Fruit fly (Drosophila melanogaster) whole organism, adult: ENCODE measurements around the gene CG34310.

Experiments used
- CG11617 ChIP-seq: fragments of 200-800 bp; sonication (Bioruptor generic); optimal IDR thresholded peaks from 2 replicates; lab custom pipeline; 2017; ENCODE audit warnings: mild to moderate bottlenecking, missing biosample characterization, missing genetic modification reagents, missing genetic modification characterization
- CG12768 ChIP-seq: fragments of 200-800 bp; sonication (Bioruptor generic); optimal IDR thresholded peaks from 2 replicates; lab custom pipeline; 2017; ENCODE audit warnings: missing biosample characterization, missing genetic modification characterization, mild to moderate bottlenecking, moderate library complexity, missing genetic modification reagents
- CG14711 ChIP-seq: fragments of 200-800 bp; sonication (Bioruptor generic); optimal IDR thresholded peaks from 2 replicates; lab custom pipeline; 2018; ENCODE audit warnings: missing biosample characterization, mild to moderate bottlenecking, missing genetic modification characterization, moderate library complexity
- CG1620 ChIP-seq: fragments of 200-800 bp; sonication (Bioruptor generic); optimal IDR thresholded peaks from 2 replicates; lab custom pipeline; 2016; ENCODE audit warnings: missing biosample characterization, missing genetic modification characterization
- CG33017 ChIP-seq: fragments of 200-800 bp; sonication (Bioruptor generic); optimal IDR thresholded peaks from 2 replicates; lab custom pipeline; 2018; ENCODE audit warnings: missing biosample characterization, mild to moderate bottlenecking, missing genetic modification characterization, moderate library complexity
- CG5204 ChIP-seq: fragments of 200-800 bp; sonication (Bioruptor generic); optimal IDR thresholded peaks from 2 replicates; lab custom pipeline; 2016; ENCODE audit warnings: missing biosample characterization, missing genetic modification characterization
- CG7045 ChIP-seq: fragments of 200-800 bp; sonication (Bioruptor generic); optimal IDR thresholded peaks from 2 replicates; lab custom pipeline; 2017; ENCODE audit warnings: missing biosample characterization, mild to moderate bottlenecking, missing genetic modification characterization
- CG7101 ChIP-seq: fragments of 200-800 bp; sonication (Bioruptor generic); optimal IDR thresholded peaks from 2 replicates; lab custom pipeline; 2018; ENCODE audit warnings: missing biosample characterization, mild to moderate bottlenecking, missing genetic modification characterization, moderate library complexity
- Clk ChIP-seq: fragments of 200-800 bp; sonication (Bioruptor generic); optimal IDR thresholded peaks from 2 replicates; lab custom pipeline; 2017; ENCODE audit warnings: missing biosample characterization, missing genetic modification characterization
- Crg-1 ChIP-seq: fragments of 200-800 bp; sonication (Bioruptor generic); optimal IDR thresholded peaks from 2 replicates; lab custom pipeline; 2016; ENCODE audit warnings: missing biosample characterization, missing genetic modification characterization
- Hr96 ChIP-seq: fragments of 200-800 bp; sonication (Bioruptor generic); optimal IDR thresholded peaks from 2 replicates; lab custom pipeline; 2016; ENCODE audit warnings: missing biosample characterization, missing genetic modification characterization
- Mnt ChIP-seq: fragments of 200-800 bp; sonication (Bioruptor generic); optimal IDR thresholded peaks from 2 replicates; lab custom pipeline; 2016; ENCODE audit warnings: missing biosample characterization, mild to moderate bottlenecking, missing genetic modification characterization
- bab1 ChIP-seq: fragments of 200-800 bp; sonication (Bioruptor generic); optimal IDR thresholded peaks from 3 replicates; lab custom pipeline; 2019; ENCODE audit warnings: missing biosample characterization, mild to moderate bottlenecking, missing genetic modification characterization, moderate library complexity
- cic ChIP-seq: fragments of 200-800 bp; sonication (Bioruptor generic); optimal IDR thresholded peaks from 2 replicates; lab custom pipeline; 2017; ENCODE audit warnings: missing biosample characterization, mild to moderate bottlenecking, missing genetic modification characterization, moderate library complexity
- cnc ChIP-seq, 2 experiments: fragments of >200 bp; optimal IDR thresholded peaks; 2 replicates each; lab custom pipeline; 2017
- kay ChIP-seq: fragments of 200-800 bp; sonication (Bioruptor generic); peaks from one replicate; lab custom pipeline; 2016; ENCODE audit warnings: missing biosample characterization, missing genetic modification characterization, borderline replicate concordance
- ovo ChIP-seq: fragments of 200-800 bp; sonication (Bioruptor generic); optimal IDR thresholded peaks from 2 replicates; lab custom pipeline; 2016; ENCODE audit warnings: missing biosample characterization, missing genetic modification characterization
- pad ChIP-seq: fragments of 200-800 bp; sonication (Bioruptor generic); optimal IDR thresholded peaks from 3 replicates; lab custom pipeline; 2017; ENCODE audit warnings: missing biosample characterization, missing genetic modification characterization, mild to moderate bottlenecking, moderate library complexity, missing genetic modification reagents
- tj ChIP-seq: fragments of 200-800 bp; sonication (Bioruptor generic); optimal IDR thresholded peaks from 3 replicates; lab custom pipeline; 2017; ENCODE audit warnings: missing biosample characterization, mild to moderate bottlenecking, missing genetic modification characterization, moderate library complexity
- toe ChIP-seq: fragments of 200-800 bp; sonication (Bioruptor generic); optimal IDR thresholded peaks from 2 replicates; lab custom pipeline; 2016; ENCODE audit warnings: missing biosample characterization, missing genetic modification characterization

Gene CG34310

DNA sequence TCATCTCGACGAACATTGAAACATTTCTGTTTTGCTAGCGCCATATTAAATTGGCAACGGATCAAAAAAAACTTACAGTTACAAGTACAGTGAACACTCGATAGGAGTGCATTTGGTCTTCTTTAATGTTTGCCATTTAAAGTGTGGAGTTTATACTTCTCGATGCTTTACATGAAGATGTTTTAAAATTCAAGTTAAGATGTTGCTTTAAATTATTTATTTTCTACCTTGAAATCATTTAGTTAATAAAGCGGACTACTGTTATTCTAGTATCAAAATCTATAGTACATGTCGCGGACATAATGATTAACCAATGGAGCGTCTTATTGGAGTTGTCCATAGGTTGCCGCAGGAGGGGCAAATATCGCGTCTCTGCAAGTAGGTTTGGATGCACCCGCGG is 13.1 kb downstream of the CG34310 start, which contains the start of gene cort:
cort (minus strand) TSS at position 101 of the 400 bp plus-strand sequence.
- no peak for TF ChIP-seq cnc (optimal IDR thresholded peaks at IDR 0.05; lab: Kevin White, UChicago)
- peak; percentile 9 for TF ChIP-seq ovo (GFP tag; lab: Kevin White, UChicago)

DNA sequence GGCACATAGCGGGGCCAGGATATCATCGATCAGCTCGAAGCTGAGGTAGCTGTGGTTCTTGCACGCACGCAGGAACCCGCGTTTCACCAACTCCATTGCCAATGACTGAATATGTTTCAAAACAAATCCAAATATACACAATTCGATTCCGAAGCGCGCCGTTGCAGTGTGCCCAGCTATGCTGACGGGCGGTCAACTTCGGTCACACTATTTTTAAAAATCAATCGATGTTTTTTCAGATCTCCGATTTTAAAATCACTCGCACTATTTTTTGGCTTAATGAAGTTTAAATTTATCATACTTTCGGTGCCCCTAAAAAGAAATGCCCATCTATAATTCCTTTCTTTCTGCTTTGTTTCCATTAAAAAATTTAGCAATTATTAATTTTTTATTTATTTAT is 14.0 kb downstream of the CG34310 start, which contains the start of gene Nse1:
Nse1 (minus strand) TSS at position 173 of the 400 bp plus-strand sequence.
- TF ChIP-seq Clk (GFP tag; lab: Kevin White, UChicago) (no peak), bab1 (peak; percentile 1)

DNA sequence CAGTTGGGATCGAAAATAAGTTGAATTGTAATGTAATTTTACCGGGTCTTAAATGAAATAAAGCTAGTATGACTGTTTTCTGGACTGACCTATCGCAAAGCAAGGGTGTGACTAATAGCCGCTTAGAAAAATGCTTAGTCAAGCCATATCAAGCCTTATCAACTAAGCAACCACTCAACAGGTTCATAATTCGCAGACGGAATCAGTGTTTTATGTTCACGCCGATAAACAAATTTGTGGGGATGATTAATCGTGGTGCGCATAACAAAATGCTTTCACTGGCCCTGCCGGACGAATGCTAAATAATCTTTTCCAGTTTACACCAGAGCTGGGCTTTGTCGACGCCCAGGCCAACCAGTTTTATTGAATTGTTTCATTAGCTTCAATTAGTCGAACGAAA is 19.4 kb downstream of the CG34310 start:
- TF ChIP-seq CG33017 = no peak
- no peak for TF ChIP-seq cic (GFP tag; lab: Kevin White, UChicago)
- peak; percentile 73 for TF ChIP-seq tj (GFP tag; lab: Kevin White, UChicago)
- TF ChIP-seq kay (GFP tag; lab: Kevin White, UChicago) = peak; percentile 81
- no peak for TF ChIP-seq bab1
- TF ChIP-seq cnc (optimal IDR thresholded peaks at IDR 0.05; lab: Kevin White, UChicago) = peak in 1 of 2 experiments; percentile 38

DNA sequence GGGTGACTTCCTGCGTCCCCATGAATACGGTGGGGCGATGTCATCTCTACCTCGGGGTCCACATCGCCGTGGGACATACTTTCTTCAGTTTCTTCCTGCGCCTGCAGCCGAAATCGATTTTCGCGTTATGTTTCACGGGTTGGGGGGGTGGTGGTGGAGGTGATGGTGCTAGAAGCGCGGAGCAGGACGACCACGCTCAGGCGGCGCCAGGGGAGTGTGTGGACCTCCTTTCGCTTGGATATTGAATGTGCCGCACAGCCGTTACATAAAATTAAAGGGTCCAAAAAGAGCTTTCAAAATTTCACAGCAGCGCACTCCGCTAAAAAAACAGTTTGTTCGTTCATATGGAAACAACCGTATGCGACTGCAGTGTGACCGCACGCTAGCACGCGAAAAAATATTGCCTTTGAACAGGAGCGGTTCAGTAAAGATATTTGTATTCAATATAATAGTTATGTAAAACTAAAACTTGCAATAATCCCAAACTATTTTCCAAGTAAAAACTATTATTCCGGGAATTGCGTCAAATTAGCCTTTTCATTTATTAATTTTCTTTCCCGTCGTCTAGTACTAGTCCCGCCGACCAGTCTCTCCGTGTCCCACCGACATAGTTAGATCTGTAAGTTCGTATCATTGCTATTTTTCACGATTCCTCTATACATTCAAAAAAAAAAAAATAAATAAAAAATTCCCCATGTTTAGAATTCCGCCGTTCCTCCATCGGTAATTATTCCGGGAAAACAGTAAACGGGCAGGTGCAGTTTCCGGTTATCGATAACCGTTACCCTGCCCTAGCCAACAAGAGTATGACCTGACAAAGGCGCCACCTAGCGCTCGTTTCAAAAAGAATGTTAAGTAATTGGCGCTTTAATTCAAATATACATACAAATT is 20.8 kb downstream of the CG34310 start, which contains the start of gene Nhe3:
Nhe3 (minus strand) TSS at position 373 of the 891 bp plus-strand sequence.
- TF ChIP-seq pad (peak; percentile 67), cic (GFP tag; lab: Kevin White, UChicago) (peak; percentile 34), CG12768 (GFP tag; lab: Kevin White, UChicago) (peak; percentile 75), CG14711 (peak; percentile 60), kay (GFP tag; lab: Kevin White, UChicago) (no peak), CG7045 (GFP tag; lab: Kevin White, UChicago) (peak; percentile 68), tj (GFP tag; lab: Kevin White, UChicago) (peak; percentile 49), CG1620 (GFP tag; lab: Kevin White, UChicago) (peak; percentile 59), ovo (GFP tag; lab: Kevin White, UChicago) (peak; percentile 85), Mnt (GFP tag; lab: Kevin White, UChicago) (peak; percentile 86), Hr96 (peak; percentile 73), CG33017 (peak; percentile 46), Clk (GFP tag; lab: Kevin White, UChicago) (peak; percentile 58), CG5204 (GFP tag; lab: Kevin White, UChicago) (peak; percentile 81), toe (GFP tag; lab: Kevin White, UChicago) (no peak), cnc (optimal IDR thresholded peaks at IDR 0.05; lab: Kevin White, UChicago) (no peak), CG7101 (tag; lab: Kevin White, UChicago) (peak; percentile 73), bab1 (peak; percentile 60), Crg-1 (GFP tag; lab: Kevin White, UChicago) (peak; percentile 48), CG11617 (GFP tag; lab: Kevin White, UChicago) (peak; percentile 83)

DNA sequence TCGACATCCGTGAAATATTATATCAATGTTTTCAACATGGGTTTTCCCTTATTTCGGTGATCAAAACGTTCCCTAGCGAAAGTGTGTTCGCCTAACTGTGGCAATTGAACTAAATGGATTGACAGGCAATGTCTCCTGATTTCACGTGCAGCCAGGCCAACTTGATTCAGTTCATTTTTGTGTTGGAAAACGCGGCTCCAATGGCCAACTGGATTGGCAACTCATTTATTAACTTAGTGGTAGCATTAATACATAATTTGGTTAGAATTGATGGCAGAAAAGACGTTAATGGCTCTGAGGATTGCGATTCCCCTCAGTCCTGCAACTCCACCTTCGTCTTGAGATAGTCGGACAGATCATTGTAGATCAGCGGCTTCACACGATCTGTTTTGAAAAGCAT is 23.1 kb downstream of the CG34310 start, which contains the start of gene CG11327:
CG11327 (minus strand) TSS at position 101 of the 400 bp plus-strand sequence.
- TF ChIP-seq pad (no peak), CG1620 (GFP tag; lab: Kevin White, UChicago) (no peak), CG11617 (GFP tag; lab: Kevin White, UChicago) (no peak), CG33017 (no peak), CG12768 (GFP tag; lab: Kevin White, UChicago) (no peak), CG14711 (no peak), tj (GFP tag; lab: Kevin White, UChicago) (no peak), cic (GFP tag; lab: Kevin White, UChicago) (no peak), CG7045 (GFP tag; lab: Kevin White, UChicago) (no peak), ovo (GFP tag; lab: Kevin White, UChicago) (no peak), kay (GFP tag; lab: Kevin White, UChicago) (no peak), bab1 (no peak), Crg-1 (GFP tag; lab: Kevin White, UChicago) (no peak), CG5204 (GFP tag; lab: Kevin White, UChicago) (no peak), CG7101 (tag; lab: Kevin White, UChicago) (no peak), toe (GFP tag; lab: Kevin White, UChicago) (no peak), Clk (GFP tag; lab: Kevin White, UChicago) (no peak)

DNA sequence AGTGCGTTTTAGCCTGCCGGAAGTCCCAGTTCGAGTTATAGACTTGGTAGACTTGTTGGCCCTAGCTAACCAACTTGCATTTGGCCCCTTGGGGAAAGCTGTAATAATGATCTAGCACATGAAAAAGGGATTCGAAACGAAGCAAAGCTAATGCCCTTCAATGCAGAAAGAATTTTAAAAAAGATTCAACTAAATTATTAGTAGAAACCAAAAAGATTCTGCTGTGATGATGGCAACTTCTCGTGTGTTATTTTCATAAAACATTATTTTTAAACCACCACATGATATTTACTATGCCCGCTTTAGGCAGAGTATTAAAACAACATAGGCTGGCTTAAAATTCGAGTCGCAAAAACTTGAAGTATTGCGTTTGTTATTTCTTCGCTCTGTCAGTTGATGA is 28.6 kb downstream of the CG34310 start:
- TF ChIP-seq Hr96 (no peak), CG33017 (no peak), CG1620 (GFP tag; lab: Kevin White, UChicago) (no peak), cnc (optimal IDR thresholded peaks at IDR 0.05; lab: Kevin White, UChicago) (no peak), CG14711 (no peak), pad (no peak), CG12768 (GFP tag; lab: Kevin White, UChicago) (no peak), Mnt (GFP tag; lab: Kevin White, UChicago) (no peak), cic (GFP tag; lab: Kevin White, UChicago) (no peak), toe (GFP tag; lab: Kevin White, UChicago) (no peak)
